Fruit fly (Drosophila melanogaster) whole organism, prepupa: ENCODE results near the gene CG31729.

Experiments
- Blimp-1 ChIP-seq: fragments of 200-800 bp; sonication (Bioruptor generic); optimal IDR thresholded peaks from 3 replicates; lab custom pipeline; 2017; ENCODE audit warnings: missing biosample characterization, missing genetic modification characterization, mild to moderate bottlenecking, moderate library complexity, missing genetic modification reagents
- CG10669 ChIP-seq: fragments of 200-800 bp; sonication (Bioruptor generic); optimal IDR thresholded peaks from 3 replicates; lab custom pipeline; 2018; ENCODE audit warnings: missing biosample characterization, mild to moderate bottlenecking, missing genetic modification characterization, moderate library complexity
- CG11902 ChIP-seq: fragments of 200-800 bp; sonication (Bioruptor generic); optimal IDR thresholded peaks from 3 replicates; lab custom pipeline; 2016; ENCODE audit warnings: missing biosample characterization, missing genetic modification characterization
- CG3919 ChIP-seq: fragments of 200-800 bp; sonication (Bioruptor generic); optimal IDR thresholded peaks from 3 replicates; lab custom pipeline; 2016; ENCODE audit warnings: missing biosample characterization, missing genetic modification characterization
- CG6276 ChIP-seq: fragments of 200-800 bp; sonication (Bioruptor generic); optimal IDR thresholded peaks from 2 replicates; lab custom pipeline; 2017; ENCODE audit warnings: missing biosample characterization, mild to moderate bottlenecking, missing genetic modification characterization
- Eip75B ChIP-seq: fragments of 200-800 bp; sonication (Bioruptor generic); optimal IDR thresholded peaks from 3 replicates; lab custom pipeline; 2016; ENCODE audit warnings: missing biosample characterization, missing genetic modification characterization
- Ets96B ChIP-seq: fragments of 200-800 bp; optimal IDR thresholded peaks from 2 replicates; lab custom pipeline; 2019; ENCODE audit warnings: missing biosample characterization, mild to moderate bottlenecking, missing genetic modification characterization, moderate library complexity
- fd59A ChIP-seq: fragments of 200-800 bp; sonication (Bioruptor generic); optimal IDR thresholded peaks from 2 replicates; lab custom pipeline; 2017; ENCODE audit warnings: missing biosample characterization, mild to moderate bottlenecking, missing genetic modification characterization, missing genetic modification reagents
- spab ChIP-seq: fragments of 200-800 bp; sonication (Bioruptor generic); optimal IDR thresholded peaks from 2 replicates; lab custom pipeline; 2017; ENCODE audit warnings: missing biosample characterization, mild to moderate bottlenecking, missing genetic modification characterization, missing genetic modification reagents
- svp ChIP-seq: fragments of 200-800 bp; sonication (Bioruptor generic); peaks from one replicate; lab custom pipeline; 2016; ENCODE audit warnings: missing biosample characterization, missing genetic modification characterization

DNA sequence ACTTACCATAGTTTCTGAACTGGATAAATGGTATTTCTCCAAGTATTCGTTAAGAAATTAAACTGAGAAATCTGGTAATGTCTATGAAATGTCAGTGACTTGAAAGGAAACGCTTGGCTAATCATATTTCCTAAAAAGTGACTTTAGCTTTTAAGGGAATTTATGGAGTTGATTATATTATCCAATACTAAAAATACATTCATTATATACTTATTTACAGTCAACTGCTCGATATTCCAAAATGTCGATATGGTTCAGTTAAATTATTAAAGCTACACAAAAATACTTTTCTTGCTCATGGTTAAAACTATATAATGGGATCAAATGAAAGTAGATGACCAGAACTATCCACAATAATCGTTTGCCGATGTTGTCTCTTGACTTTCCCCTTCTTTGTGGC is 24.0 kb upstream of the CG31729 start, which contains the start of gene CG31848:
- TF ChIP-seq Eip75B (GFP tag; lab: Kevin White, UChicago): no peak
- TF ChIP-seq CG6276 (GFP tag; lab: Kevin White, UChicago): no peak
- no peak for TF ChIP-seq CG11902 (GFP tag; lab: Kevin White, UChicago)
- TF ChIP-seq Blimp-1 (GFP tag; lab: Kevin White, UChicago): no peak
- TF ChIP-seq spab: no peak
- TF ChIP-seq Ets96B (tag; lab: Kevin White, UChicago): no peak
- no peak for TF ChIP-seq fd59A (GFP tag; lab: Kevin White, UChicago)
- TF ChIP-seq CG3919 (GFP tag; lab: Kevin White, UChicago): no peak
- TF ChIP-seq CG10669 (GFP tag; lab: Kevin White, UChicago): no peak
- no peak for TF ChIP-seq svp (GFP tag; lab: Kevin White, UChicago)
